Worm (Caenorhabditis elegans): ENCODE measurements around the gene nhr-282.
"Not testable (repeated sequence)": the region's sequence is repeated elsewhere in the genome, so short reads cannot be mapped to it uniquely, and the experiment has no call there.

The nhr-282 gene

ce11 chrV:15781086-15781485 is 31.0 kb upstream of the nhr-282 start, which contains the start of gene T26E4.2:
T26E4.2 (plus strand) TSS chrV:15781386.
- TF ChIP-seq scrt-1 (GFP tag; IDR thresholded peaks at IDR 0.05) (no peak), B0310.2 (tag; optimal IDR thresholded peaks at IDR 0.05) (no peak), sea-1 (GFP tag; conservative IDR thresholded peaks at IDR 0.05) (no peak), pes-1 (GFP tag; IDR thresholded peaks at IDR 0.05) (no peak), tra-4 (tag; optimal IDR thresholded peaks at IDR 0.05) (no peak), aly-1 (tag; optimal IDR thresholded peaks at IDR 0.05) (no peak)

- TF ChIP-seq hnd-1 (tag; optimal IDR thresholded peaks at IDR 0.05) (no peak), F13C5.2 (tag; optimal IDR thresholded peaks at IDR 0.05) (no peak), ama-1 (optimal IDR thresholded peaks at IDR 0.05) (no peak), aly-1 (tag; optimal IDR thresholded peaks at IDR 0.05) (no peak), hmbx-1 (tag; optimal IDR thresholded peaks at IDR 0.05) (no peak), pes-1 (GFP tag; IDR thresholded peaks at IDR 0.05) (no peak), ceh-36 (tag; optimal IDR thresholded peaks at IDR 0.05) (no peak), flt-1 (GFP tag; IDR thresholded peaks at IDR 0.05) (no peak), scrt-1 (GFP tag; IDR thresholded peaks at IDR 0.05) (no peak), sea-1 (GFP tag; conservative IDR thresholded peaks at IDR 0.05) (no peak), ets-7 (tag; optimal IDR thresholded peaks at IDR 0.05) (no peak), hmg-4 (GFP tag; optimal IDR thresholded peaks at IDR 0.05) (no peak), tra-4 (tag; optimal IDR thresholded peaks at IDR 0.05) (no peak), B0310.2 (tag; optimal IDR thresholded peaks at IDR 0.05) (no peak), tbx-37 (GFP tag; conservative IDR thresholded peaks at IDR 0.05) (no peak), ceh-13 (GFP tag; optimal IDR thresholded peaks at IDR 0.05) (no peak), tbx-11 (GFP tag; IDR thresholded peaks at IDR 0.05) (no peak)
Observed at ce11 chrV:15782494-15782893, 29.6 kb upstream of the nhr-282 start, which contains the start of gene T26E4.3. T26E4.3 (plus strand) TSS chrV:15782794.

ce11 chrV:15792409-15792808 is 19.7 kb upstream of the nhr-282 start, which contains the start of gene T26E4.4:
T26E4.4 (minus strand) TSS chrV:15792509.
- TF ChIP-seq hmbx-1 (tag; optimal IDR thresholded peaks at IDR 0.05) (no peak), hmg-4 (GFP tag; optimal IDR thresholded peaks at IDR 0.05) (no peak), ama-1 (optimal IDR thresholded peaks at IDR 0.05) (no peak), B0310.2 (tag; optimal IDR thresholded peaks at IDR 0.05) (no peak), ets-7 (tag; optimal IDR thresholded peaks at IDR 0.05) (no peak), ceh-13 (GFP tag; optimal IDR thresholded peaks at IDR 0.05) (no peak)

- TF ChIP-seq B0310.2 (tag; optimal IDR thresholded peaks at IDR 0.05) = no peak
- no peak for TF ChIP-seq tbx-37 (GFP tag; conservative IDR thresholded peaks at IDR 0.05)
- TF ChIP-seq pes-1 (GFP tag; IDR thresholded peaks at IDR 0.05) = no peak
- TF ChIP-seq hmbx-1 (tag; optimal IDR thresholded peaks at IDR 0.05) = no peak
- TF ChIP-seq hmg-4 (GFP tag; optimal IDR thresholded peaks at IDR 0.05) = no peak
- no peak for TF ChIP-seq aly-1 (tag; optimal IDR thresholded peaks at IDR 0.05)
- TF ChIP-seq tra-4 (tag; optimal IDR thresholded peaks at IDR 0.05) = no peak
- no peak for TF ChIP-seq tbx-11 (GFP tag; IDR thresholded peaks at IDR 0.05)
- TF ChIP-seq ama-1 (optimal IDR thresholded peaks at IDR 0.05) = no peak
- TF ChIP-seq ceh-36 (tag; optimal IDR thresholded peaks at IDR 0.05) = no peak
- TF ChIP-seq ceh-13 (GFP tag; optimal IDR thresholded peaks at IDR 0.05) = no peak
- no peak for TF ChIP-seq ets-7 (tag; optimal IDR thresholded peaks at IDR 0.05)
- TF ChIP-seq scrt-1 (GFP tag; IDR thresholded peaks at IDR 0.05) = no peak
- no peak for TF ChIP-seq flt-1 (GFP tag; IDR thresholded peaks at IDR 0.05)
- TF ChIP-seq hnd-1 (tag; optimal IDR thresholded peaks at IDR 0.05) = no peak
- TF ChIP-seq sea-1 (GFP tag; conservative IDR thresholded peaks at IDR 0.05) = no peak
- no peak for TF ChIP-seq F13C5.2 (tag; optimal IDR thresholded peaks at IDR 0.05)
Observed at ce11 chrV:15793270-15793669, 18.8 kb upstream of the nhr-282 start, which contains the start of gene T26E4.7. T26E4.7 (plus strand) TSS chrV:15793570.

- no peak for TF ChIP-seq flt-1 (GFP tag; IDR thresholded peaks at IDR 0.05)
- no peak for TF ChIP-seq B0310.2 (tag; optimal IDR thresholded peaks at IDR 0.05)
- TF ChIP-seq ceh-13 (GFP tag; optimal IDR thresholded peaks at IDR 0.05) = no peak
Observed at ce11 chrV:15796087-15796486, 16.0 kb upstream of the nhr-282 start, which contains the start of gene nhr-223. nhr-223 (plus strand) TSS chrV:15796387.

- TF ChIP-seq hnd-1 (tag; optimal IDR thresholded peaks at IDR 0.05) (no peak), sea-1 (GFP tag; conservative IDR thresholded peaks at IDR 0.05) (no peak), ama-1 (optimal IDR thresholded peaks at IDR 0.05) (no peak), scrt-1 (GFP tag; IDR thresholded peaks at IDR 0.05) (no peak), pes-1 (GFP tag; IDR thresholded peaks at IDR 0.05) (no peak), F13C5.2 (tag; optimal IDR thresholded peaks at IDR 0.05) (no peak), tbx-37 (GFP tag; conservative IDR thresholded peaks at IDR 0.05) (no peak), ets-7 (tag; optimal IDR thresholded peaks at IDR 0.05) (no peak)
Observed at ce11 chrV:15798108-15798507, 14.0 kb upstream of the nhr-282 start, which contains the start of gene T26E4.10. T26E4.10 (minus strand) TSS chrV:15798208.

- not testable (repeated sequence) for TF ChIP-seq tbx-37 (GFP tag; conservative IDR thresholded peaks at IDR 0.05); ama-1 (optimal IDR thresholded peaks at IDR 0.05); B0310.2 (tag; optimal IDR thresholded peaks at IDR 0.05)
Observed at ce11 chrV:15802623-15803022, 9.5 kb upstream of the nhr-282 start, which contains the start of gene T26E4.9. T26E4.9 (minus strand) TSS chrV:15802723.

ce11 chrV:15803079-15803478 is 9.0 kb upstream of the nhr-282 start, which contains the start of gene srd-27:
srd-27 (plus strand) TSS chrV:15803379.
- not testable (repeated sequence) for TF ChIP-seq aly-1 (tag; optimal IDR thresholded peaks at IDR 0.05); hmbx-1 (tag; optimal IDR thresholded peaks at IDR 0.05); ceh-13 (GFP tag; optimal IDR thresholded peaks at IDR 0.05)
